Fruit fly (Drosophila melanogaster) whole organism, prepupa: ENCODE results near the gene CG18273.

Experiments used
- CG10669 ChIP-seq: fragments of 200-800 bp; sonication (Bioruptor generic); optimal IDR thresholded peaks from 3 replicates; lab custom pipeline; 2018; ENCODE audit warnings: missing biosample characterization, mild to moderate bottlenecking, missing genetic modification characterization, moderate library complexity
- CG11294 ChIP-seq: fragments of 200-800 bp; sonication (Bioruptor generic); IDR thresholded peaks from 2 replicates; pipeline ENCODE4 v1.3.6; 2022; ENCODE audit warnings: missing biosample characterization, missing genetic modification characterization
- CG11762 ChIP-seq: fragments of 200-800 bp; sonication (Bioruptor generic); optimal IDR thresholded peaks from 3 replicates; lab custom pipeline; 2016; ENCODE audit warnings: missing biosample characterization, missing genetic modification characterization; ENCODE audit not compliant: insufficient read depth
- CG1621 ChIP-seq: fragments of 200-800 bp; sonication (Bioruptor generic); optimal IDR thresholded peaks from 3 replicates; lab custom pipeline; 2018; ENCODE audit warnings: missing biosample characterization, mild to moderate bottlenecking, missing genetic modification characterization
- CG16779 ChIP-seq: fragments of 200-800 bp; sonication (Bioruptor generic); optimal IDR thresholded peaks from 3 replicates; lab custom pipeline; 2017; ENCODE audit warnings: missing biosample characterization, mild to moderate bottlenecking, missing genetic modification characterization
- CG3032 ChIP-seq: fragments of 200-800 bp; optimal IDR thresholded peaks from 2 replicates; lab custom pipeline; 2019; ENCODE audit warnings: missing biosample characterization, mild to moderate bottlenecking, missing genetic modification characterization, moderate library complexity
- CG32006 ChIP-seq: fragments of 200-800 bp; sonication (Bioruptor generic); optimal IDR thresholded peaks from 3 replicates; lab custom pipeline; 2017; ENCODE audit warnings: missing biosample characterization, mild to moderate bottlenecking, missing genetic modification characterization
- CG34406 ChIP-seq: fragments of 200-800 bp; sonication (Bioruptor generic); optimal IDR thresholded peaks from 3 replicates; lab custom pipeline; 2016; ENCODE audit warnings: missing biosample characterization, missing genetic modification characterization
- CG3919 ChIP-seq: fragments of 200-800 bp; sonication (Bioruptor generic); optimal IDR thresholded peaks from 3 replicates; lab custom pipeline; 2016; ENCODE audit warnings: missing biosample characterization, missing genetic modification characterization
- CG6276 ChIP-seq: fragments of 200-800 bp; sonication (Bioruptor generic); optimal IDR thresholded peaks from 2 replicates; lab custom pipeline; 2017; ENCODE audit warnings: missing biosample characterization, mild to moderate bottlenecking, missing genetic modification characterization
- CG6808 ChIP-seq: fragments of 200-800 bp; sonication (Bioruptor generic); optimal IDR thresholded peaks from 3 replicates; lab custom pipeline; 2017; ENCODE audit warnings: missing biosample characterization, missing genetic modification characterization, mild to moderate bottlenecking, moderate library complexity, missing genetic modification reagents
- CG6854 ChIP-seq: fragments of 200-800 bp; sonication (Bioruptor generic); optimal IDR thresholded peaks from 2 replicates; lab custom pipeline; 2017; ENCODE audit warnings: missing biosample characterization, mild to moderate bottlenecking, missing genetic modification characterization
- CG7368 ChIP-seq: fragments of 200-800 bp; sonication (Bioruptor generic); optimal IDR thresholded peaks from 3 replicates; lab custom pipeline; 2016; ENCODE audit warnings: missing biosample characterization, missing genetic modification characterization
- CG9139 ChIP-seq: fragments of 200-800 bp; sonication (Bioruptor generic); optimal IDR thresholded peaks from 3 replicates; lab custom pipeline; 2017; ENCODE audit warnings: missing biosample characterization, mild to moderate bottlenecking, missing genetic modification characterization
- Eip78C ChIP-seq: fragments of 200-800 bp; sonication (Bioruptor generic); peaks from one replicate; lab custom pipeline; 2016; ENCODE audit warnings: missing biosample characterization, missing genetic modification characterization
- Ets96B ChIP-seq: fragments of 200-800 bp; optimal IDR thresholded peaks from 2 replicates; lab custom pipeline; 2019; ENCODE audit warnings: missing biosample characterization, mild to moderate bottlenecking, missing genetic modification characterization, moderate library complexity
- Hr4 ChIP-seq: fragments of 200-800 bp; sonication (Bioruptor generic); optimal IDR thresholded peaks from 3 replicates; lab custom pipeline; 2016; ENCODE audit warnings: missing biosample characterization, missing genetic modification characterization
- Lpt ChIP-seq: fragments of 200-800 bp; sonication (Bioruptor generic); optimal IDR thresholded peaks from 3 replicates; lab custom pipeline; 2016; ENCODE audit warnings: missing biosample characterization, missing genetic modification characterization
- Met ChIP-seq: fragments of 200-800 bp; sonication (Bioruptor generic); optimal IDR thresholded peaks from 3 replicates; lab custom pipeline; 2016; ENCODE audit warnings: missing biosample characterization, missing genetic modification characterization
- OdsH ChIP-seq: fragments of 200-800 bp; sonication (Bioruptor generic); optimal IDR thresholded peaks from 3 replicates; lab custom pipeline; 2016; ENCODE audit warnings: missing biosample characterization, missing genetic modification characterization
- Smox ChIP-seq: fragments of 200-800 bp; sonication (Bioruptor generic); optimal IDR thresholded peaks from 3 replicates; lab custom pipeline; 2016; ENCODE audit warnings: missing biosample characterization, missing genetic modification characterization
- Sox15 ChIP-seq: fragments of 200-800 bp; sonication (Bioruptor generic); optimal IDR thresholded peaks from 3 replicates; lab custom pipeline; 2016; ENCODE audit warnings: missing biosample characterization, missing genetic modification characterization
- achi ChIP-seq: fragments of 200-800 bp; sonication (Bioruptor generic); optimal IDR thresholded peaks from 3 replicates; lab custom pipeline; 2016; ENCODE audit warnings: missing biosample characterization, missing genetic modification characterization
- cyc ChIP-seq: fragments of 200-800 bp; sonication (Bioruptor generic); optimal IDR thresholded peaks from 3 replicates; lab custom pipeline; 2016; ENCODE audit warnings: missing biosample characterization, missing genetic modification characterization
- fd59A ChIP-seq: fragments of 200-800 bp; sonication (Bioruptor generic); optimal IDR thresholded peaks from 2 replicates; lab custom pipeline; 2017; ENCODE audit warnings: missing biosample characterization, mild to moderate bottlenecking, missing genetic modification characterization, missing genetic modification reagents
- fkh ChIP-seq: fragments of 200-800 bp; sonication (Bioruptor generic); optimal IDR thresholded peaks from 3 replicates; lab custom pipeline; 2017; ENCODE audit warnings: missing biosample characterization, mild to moderate bottlenecking, missing genetic modification characterization, moderate library complexity
- salr ChIP-seq, 2 experiments: fragments of 200-800 bp; sonication (Bioruptor generic); optimal IDR thresholded peaks; 3 replicates each; lab custom pipeline; 2016 to 2018; ENCODE audit warnings: missing biosample characterization in 2 of 2, missing genetic modification characterization in 2 of 2, mild to moderate bottlenecking in 1 of 2
- spab ChIP-seq: fragments of 200-800 bp; sonication (Bioruptor generic); optimal IDR thresholded peaks from 2 replicates; lab custom pipeline; 2017; ENCODE audit warnings: missing biosample characterization, mild to moderate bottlenecking, missing genetic modification characterization, missing genetic modification reagents
- ss ChIP-seq, 2 experiments: fragments of 200-800 bp; sonication (Bioruptor generic); optimal IDR thresholded peaks; 2 replicates in 1 of 2; 3 replicates in 1 of 2; lab custom pipeline; 2017 to 2018; ENCODE audit warnings: mild to moderate bottlenecking in 2 of 2, missing biosample characterization in 2 of 2, missing genetic modification characterization in 2 of 2, moderate library complexity in 1 of 2
- svp ChIP-seq: fragments of 200-800 bp; sonication (Bioruptor generic); peaks from one replicate; lab custom pipeline; 2016; ENCODE audit warnings: missing biosample characterization, missing genetic modification characterization
- vri ChIP-seq: fragments of 200-800 bp; sonication (Bioruptor generic); optimal IDR thresholded peaks from 3 replicates; lab custom pipeline; 2016; ENCODE audit warnings: missing biosample characterization, mild to moderate bottlenecking, missing genetic modification characterization

Gene CG18273

DNA sequence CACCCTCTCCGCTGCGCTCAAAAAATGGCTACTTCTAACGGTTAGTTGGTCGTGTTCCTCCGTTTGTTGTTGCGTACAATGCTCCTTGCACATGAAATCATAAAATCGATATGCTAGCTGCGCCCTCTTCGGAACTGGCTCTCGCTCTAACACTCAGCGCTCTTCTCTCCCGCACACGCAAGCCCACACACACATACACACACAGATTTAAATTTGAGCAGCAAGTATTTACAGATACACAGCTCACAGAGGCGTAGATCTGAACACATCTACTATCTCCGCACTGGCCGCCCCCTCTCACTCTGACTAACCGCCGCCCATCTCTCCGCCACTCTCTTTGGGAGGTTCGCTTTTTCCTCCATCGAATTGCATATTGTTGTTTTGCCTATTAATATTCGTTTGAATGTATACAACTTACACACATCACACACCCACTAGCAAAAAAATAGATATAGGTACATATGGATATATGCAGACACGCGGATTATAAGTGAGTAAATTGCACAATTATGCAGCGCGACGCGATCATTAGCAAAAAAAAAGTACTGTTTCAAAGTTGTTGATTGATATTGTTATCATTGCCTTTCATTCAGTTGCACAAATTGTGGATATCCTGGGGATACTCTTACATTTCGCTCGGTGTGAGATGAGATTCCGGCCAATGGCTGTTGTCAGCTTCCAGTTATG lies 35.1 kb upstream of the CG18273 start (continued):
- TF ChIP-seq fkh (GFP tag; lab: Kevin White, UChicago) (peak; percentile 91), CG7368 (peak; percentile 60), ss (GFP tag; optimal IDR thresholded peaks at IDR 0.05; lab: Kevin White, UChicago) (peak; percentile 47 to 59), spab (peak; percentile 13), CG11762 (GFP tag; lab: Kevin White, UChicago) (peak; percentile 52), Ets96B (tag; lab: Kevin White, UChicago) (peak; percentile 48), CG1621 (tag; lab: Kevin White, UChicago) (peak; percentile 77), achi (peak; percentile 61), CG6854 (GFP tag; lab: Kevin White, UChicago) (peak; percentile 62), CG3919 (GFP tag; lab: Kevin White, UChicago) (peak; percentile 82), salr (GFP tag; optimal IDR thresholded peaks at IDR 0.05; lab: Kevin White, UChicago) (peak; percentile 38 to 41), CG16779 (tag; lab: Kevin White, UChicago) (peak; percentile 9), Eip78C (GFP tag; lab: Kevin White, UChicago) (peak; percentile 51), cyc (peak; percentile 74), CG10669 (GFP tag; lab: Kevin White, UChicago) (peak; percentile 60), CG11294 (GFP tag; lab: Robert Waterston, UW) (peak; percentile 56; the same call in 1 of the 2 replicates), CG6276 (GFP tag; lab: Kevin White, UChicago) (peak; percentile 47)

DNA sequence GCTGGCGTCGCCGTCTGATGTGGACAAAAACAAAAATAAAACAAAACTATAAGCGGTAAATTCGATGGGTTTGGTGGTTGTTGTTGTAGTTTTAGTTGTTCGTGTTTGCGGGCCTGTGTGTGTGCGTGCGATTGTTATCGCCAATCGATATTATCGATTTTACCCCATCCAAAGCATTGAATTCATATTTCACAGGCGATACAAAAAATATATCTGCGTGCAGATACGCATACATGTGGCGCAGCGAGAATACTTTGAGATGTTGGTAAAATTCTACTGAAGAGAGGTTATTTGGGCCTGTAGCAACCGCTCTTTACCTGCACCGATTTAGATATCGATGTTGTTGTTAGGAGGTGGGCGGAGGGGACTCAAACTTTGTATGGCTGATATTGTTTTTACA lies 34.3 kb upstream of the CG18273 start:
- TF ChIP-seq Ets96B (tag; lab: Kevin White, UChicago) (no peak), Eip78C (GFP tag; lab: Kevin White, UChicago) (peak; percentile 23)
- TF ChIP-seq, all 60 proteins: peak for 1

dm6 chrX:520215-520861 lies 33.0 kb upstream of the CG18273 start:
- TF ChIP-seq OdsH (GFP tag; lab: Kevin White, UChicago) (no peak), CG6808 (GFP tag; lab: Kevin White, UChicago) (no peak), Hr4 (no peak), CG1621 (tag; lab: Kevin White, UChicago) (no peak), vri (GFP tag; lab: Kevin White, UChicago) (peak; percentile 12), Eip78C (GFP tag; lab: Kevin White, UChicago) (peak; percentile 50), CG9139 (GFP tag; lab: Kevin White, UChicago) (no peak), ss (GFP tag; optimal IDR thresholded peaks at IDR 0.05; lab: Kevin White, UChicago) (peak in 1 of 2 experiments; percentile 7), CG11762 (GFP tag; lab: Kevin White, UChicago) (no peak)

dm6 chrX:518858-519257 lies 31.5 kb upstream of the CG18273 start:
- TF ChIP-seq CG6808 (GFP tag; lab: Kevin White, UChicago) (no peak), CG32006 (no peak), spab (no peak), Met (GFP tag; lab: Kevin White, UChicago) (no peak), Smox (no peak), CG11294 (GFP tag; lab: Robert Waterston, UW) (no peak), CG34406 (GFP tag; lab: Kevin White, UChicago) (no peak), CG3032 (tag; lab: Kevin White, UChicago) (no peak), cyc (no peak)

DNA sequence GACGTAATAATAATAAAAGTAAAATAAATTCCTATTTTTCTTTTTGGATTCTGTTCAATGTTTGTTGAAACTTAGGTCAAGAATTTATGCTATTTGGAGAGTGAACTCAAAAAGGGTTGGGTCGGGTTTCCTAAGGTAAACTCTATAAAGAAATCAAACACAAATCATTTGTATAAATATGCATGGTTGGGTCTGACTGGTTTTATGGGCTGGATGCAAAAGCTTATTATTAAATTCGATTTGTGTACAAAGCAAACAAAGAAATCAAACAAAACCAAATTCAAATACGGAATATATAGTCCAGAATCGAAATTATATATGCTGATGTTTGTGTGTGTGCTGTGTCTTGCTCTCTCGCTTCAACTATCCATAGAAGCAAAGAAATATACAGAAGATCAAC lies 28.3 kb upstream of the CG18273 start:
- TF ChIP-seq svp (GFP tag; lab: Kevin White, UChicago) (no peak), fkh (GFP tag; lab: Kevin White, UChicago) (peak; percentile 49), fd59A (GFP tag; lab: Kevin White, UChicago) (no peak), CG1621 (tag; lab: Kevin White, UChicago) (no peak), Lpt (GFP tag; lab: Kevin White, UChicago) (no peak), Sox15 (GFP tag; lab: Kevin White, UChicago) (no peak)
